Worm (Caenorhabditis elegans) whole organism, mixed stage, embryonic: Measurements from ENCODE around the gene EGAP2.2.

Experiments used
- ceh-39 ChIP-seq: fragments of 150-350 bp; optimal IDR thresholded peaks from 2 replicates; lab custom pipeline; 2014; ENCODE audit warnings: missing biosample characterization, missing genetic modification characterization
- flh-1 ChIP-seq: fragments of 200-800 bp; sonication (Bioruptor generic); optimal IDR thresholded peaks from 2 replicates; lab custom pipeline; 2018; ENCODE audit warnings: mild to moderate bottlenecking, missing genetic modification characterization, moderate library complexity, missing compliant biosample characterization
- lin-32 ChIP-seq: fragments of 200-800 bp; sonication (Bioruptor generic); optimal IDR thresholded peaks from 2 replicates; lab custom pipeline; 2018; ENCODE audit warnings: mild to moderate bottlenecking, missing genetic modification characterization, missing compliant biosample characterization
- lsy-2 ChIP-seq: fragments of 150-350 bp; optimal IDR thresholded peaks from 2 replicates; lab custom pipeline; 2014; ENCODE audit warnings: missing biosample characterization, missing genetic modification characterization
- nhr-28 ChIP-seq: fragments of 150-350 bp; optimal IDR thresholded peaks from 2 replicates; lab custom pipeline; 2014; ENCODE audit warnings: missing biosample characterization, missing genetic modification characterization
- snpc-4 ChIP-seq: fragments of 150-350 bp; optimal IDR thresholded peaks from 2 replicates; lab custom pipeline; 2014; ENCODE audit warnings: missing biosample characterization, missing genetic modification characterization
- unc-62 ChIP-seq: fragments of 150-350 bp; optimal IDR thresholded peaks from 2 replicates; lab custom pipeline; 2014; ENCODE audit warnings: missing biosample characterization, missing genetic modification reagents, missing genetic modification characterization
- ztf-11 ChIP-seq: fragments of 150-350 bp; optimal IDR thresholded peaks from 2 replicates; lab custom pipeline; 2014; ENCODE audit warnings: missing biosample characterization, missing genetic modification characterization

ce11 chrII:5220648-5221047 lies 9.0 kb upstream of the EGAP2.2 start:
- TF ChIP-seq ceh-39 (tag; lab: Kevin White, UChicago) = no peak
- TF ChIP-seq lsy-2 = no peak
- TF ChIP-seq nhr-28 (tag; lab: Kevin White, UChicago) = no peak
- no peak for TF ChIP-seq unc-62 (GFP tag; lab: Kevin White, UChicago)
- no peak for TF ChIP-seq lin-32 (GFP tag; lab: Kevin White, UChicago)
- no peak for TF ChIP-seq ztf-11 (tag; lab: Kevin White, UChicago)
- no peak for TF ChIP-seq flh-1 (GFP tag; lab: Kevin White, UChicago)
- TF ChIP-seq snpc-4 (tag; lab: Kevin White, UChicago) = no peak
